Worm (Caenorhabditis elegans): ENCODE measurements around the gene ceph-41.

DNA sequence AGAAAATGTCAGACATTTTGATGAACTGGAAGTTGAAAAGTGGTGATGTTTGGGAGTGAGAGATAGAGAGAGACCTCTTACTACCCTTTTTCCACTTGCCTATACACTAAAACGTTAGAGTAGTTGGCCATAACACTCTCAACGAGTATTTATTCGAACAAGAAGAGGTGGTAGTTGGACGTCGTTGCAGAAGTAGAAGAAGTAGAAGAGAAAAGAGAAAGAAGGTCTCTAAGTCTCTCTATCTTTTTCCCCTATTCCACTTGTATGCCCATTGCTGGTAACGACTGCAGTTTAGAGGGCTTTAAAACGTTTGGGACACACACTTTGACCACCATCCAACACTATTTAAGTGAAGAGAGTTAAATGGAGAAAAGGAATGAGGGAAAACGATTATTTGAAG, 35.5 kb upstream of the ceph-41 start:
- no peak for TF ChIP-seq him-1 (tag; optimal IDR thresholded peaks at IDR 0.05)
- TF ChIP-seq W03F9.2 (tag; optimal IDR thresholded peaks at IDR 0.05) = no peak

All from whole organism, L4/young adult.